Worm (Caenorhabditis elegans) whole organism, young adult: ENCODE data around the gene R05G6.5.

Source experiments
- B0019.2 ChIP-seq: fragments of 200-800 bp; sonication (Bioruptor generic); conservative IDR thresholded peaks from 2 replicates; pipeline ENCODE4 v1.3.6; 2022; ENCODE audit warnings: missing genetic modification reagents, missing genetic modification characterization, missing compliant biosample characterization
- B0336.3 ChIP-seq: fragments of 200-800 bp; sonication (Bioruptor generic); IDR thresholded peaks from 2 replicates; pipeline ENCODE4 v1.3.6; 2022; ENCODE audit warnings: missing genetic modification characterization, missing compliant biosample characterization
- C06A6.2 ChIP-seq: fragments of 200-800 bp; sonication (Bioruptor generic); conservative IDR thresholded peaks from 2 replicates; pipeline ENCODE4 v1.3.6; 2022; ENCODE audit warnings: missing genetic modification characterization, missing compliant biosample characterization
- F22D6.2 ChIP-seq: sonication (generic microtip); optimal IDR thresholded peaks from 2 replicates; lab custom pipeline; 2016; ENCODE audit warnings: mild to moderate bottlenecking, missing genetic modification characterization, missing compliant biosample characterization
- F33H1.4 ChIP-seq: fragments of 200-800 bp; sonication (Bioruptor generic); IDR thresholded peaks from 2 replicates; pipeline ENCODE4 v1.3.6; 2022; ENCODE audit warnings: missing genetic modification reagents, missing genetic modification characterization, missing compliant biosample characterization
- F49E8.2 ChIP-seq: sonication (generic microtip); optimal IDR thresholded peaks from 3 replicates; lab custom pipeline; 2017; ENCODE audit warnings: missing genetic modification characterization, mild to moderate bottlenecking, missing compliant biosample characterization, antibody characterized with exemption, moderate library complexity; ENCODE audit not compliant: insufficient read depth
- T26A5.8 ChIP-seq: sonication (generic microtip); optimal IDR thresholded peaks from 2 replicates; lab custom pipeline; 2016; ENCODE audit warnings: missing genetic modification characterization, missing compliant biosample characterization
- Y53G8AR.9 ChIP-seq: fragments of 200-800 bp; sonication (Bioruptor generic); conservative IDR thresholded peaks from 2 replicates; pipeline ENCODE4 v1.3.6; 2022; ENCODE audit warnings: missing genetic modification reagents, missing genetic modification characterization, missing compliant biosample characterization
- Y56A3A.18 ChIP-seq: fragments of 200-800 bp; sonication (Bioruptor generic); IDR thresholded peaks from 2 replicates; pipeline ENCODE4 v1.3.6; 2022; ENCODE audit warnings: missing genetic modification reagents, missing genetic modification characterization, missing compliant biosample characterization
- atf-7 ChIP-seq: sonication (generic microtip); optimal IDR thresholded peaks from 2 replicates; lab custom pipeline; 2017; ENCODE audit warnings: mild to moderate bottlenecking, missing genetic modification characterization, missing compliant biosample characterization
- athp-1 ChIP-seq: sonication (generic microtip); optimal IDR thresholded peaks from 2 replicates; lab custom pipeline; 2017; ENCODE audit warnings: mild to moderate bottlenecking, missing genetic modification characterization, missing compliant biosample characterization
- cebp-2 ChIP-seq: fragments of 200-800 bp; sonication (Bioruptor generic); IDR thresholded peaks from 2 replicates; pipeline ENCODE4 v1.3.6; 2022; ENCODE audit warnings: missing genetic modification characterization, missing compliant biosample characterization
- ceh-27 ChIP-seq: fragments of 200-800 bp; sonication (Bioruptor generic); optimal IDR thresholded peaks from 2 replicates; lab custom pipeline; 2018; ENCODE audit warnings: mild to moderate bottlenecking, missing genetic modification characterization, moderate library complexity, missing compliant biosample characterization
- ceh-58 ChIP-seq: fragments of 200-800 bp; sonication (Bioruptor generic); IDR thresholded peaks from 2 replicates; pipeline ENCODE4 v1.3.6; 2022; ENCODE audit warnings: missing genetic modification characterization, missing compliant biosample characterization
- die-1 ChIP-seq: sonication (generic microtip); optimal IDR thresholded peaks from 2 replicates; lab custom pipeline; 2016; ENCODE audit warnings: missing genotype, mild to moderate bottlenecking, missing genetic modification characterization, missing compliant biosample characterization
- dox-1 ChIP-seq: fragments of 200-800 bp; sonication (Bioruptor generic); IDR thresholded peaks from 2 replicates; pipeline ENCODE4 v1.3.6; 2022; ENCODE audit warnings: missing genetic modification reagents, missing genetic modification characterization, missing compliant biosample characterization
- dpff-1 ChIP-seq: sonication (generic microtip); optimal IDR thresholded peaks from 2 replicates; lab custom pipeline; 2017; ENCODE audit warnings: mild to moderate bottlenecking, missing genetic modification characterization, missing compliant biosample characterization
- dpl-1 ChIP-seq: fragments of 150-350 bp; optimal IDR thresholded peaks from 2 replicates; lab custom pipeline; 2014; ENCODE audit warnings: missing biosample characterization, missing genetic modification reagents, missing genetic modification characterization
- efl-1 ChIP-seq: fragments of 150-350 bp; optimal IDR thresholded peaks from 2 replicates; lab custom pipeline; 2014; ENCODE audit warnings: missing biosample characterization, missing genetic modification reagents, missing genetic modification characterization
- egrh-3 ChIP-seq: fragments of 200-800 bp; sonication (Bioruptor generic); IDR thresholded peaks from 2 replicates; pipeline ENCODE4 v1.3.6; 2022; ENCODE audit warnings: missing genetic modification reagents, missing genetic modification characterization, missing compliant biosample characterization
- ekl-4 ChIP-seq: fragments of 200-800 bp; sonication (Bioruptor generic); IDR thresholded peaks from 2 replicates; pipeline ENCODE4 v1.3.6; 2022; ENCODE audit warnings: missing genetic modification reagents, missing genetic modification characterization, missing compliant biosample characterization
- hmg-1.2 ChIP-seq: fragments of 200-800 bp; sonication (Bioruptor generic); IDR thresholded peaks from 2 replicates; pipeline ENCODE4 v1.3.6; 2022; ENCODE audit warnings: missing genetic modification reagents, missing genetic modification characterization, missing compliant biosample characterization
- hrde-1 ChIP-seq: sonication (generic microtip); optimal IDR thresholded peaks from 2 replicates; lab custom pipeline; 2016; ENCODE audit warnings: missing genetic modification characterization, mild to moderate bottlenecking, missing compliant biosample characterization, moderate library complexity, missing genotype, missing genetic modification reagents, borderline replicate concordance
- lin-26 ChIP-seq: fragments of 200-800 bp; sonication (Bioruptor generic); IDR thresholded peaks from 2 replicates; pipeline ENCODE4 v1.3.6; 2022; ENCODE audit warnings: missing genetic modification reagents, missing genetic modification characterization, missing compliant biosample characterization
- lin-35 ChIP-seq, 3 experiments: fragments of 150-350 bp in 2 of 3; sonication (generic microtip) in 1 of 3; optimal IDR thresholded peaks; 2 replicates each; lab custom pipeline; 2014 to 2018; ENCODE audit warnings: missing biosample characterization in 3 of 3, missing genetic modification characterization in 3 of 3, missing genetic modification reagents in 3 of 3
- lin-40 ChIP-seq: sonication (generic microtip); optimal IDR thresholded peaks from 2 replicates; lab custom pipeline; 2016; ENCODE audit warnings: missing genetic modification characterization, mild to moderate bottlenecking, missing compliant biosample characterization, missing genotype, missing genetic modification reagents
- lin-54 ChIP-seq: fragments of 200-800 bp; sonication (Bioruptor generic); optimal IDR thresholded peaks from 2 replicates; lab custom pipeline; 2018; ENCODE audit warnings: mild to moderate bottlenecking, missing genetic modification characterization, missing compliant biosample characterization
- lir-1 ChIP-seq: fragments of 200-800 bp; sonication (Bioruptor generic); conservative IDR thresholded peaks from 2 replicates; pipeline ENCODE4 v1.3.6; 2022; ENCODE audit warnings: missing genetic modification reagents, missing genetic modification characterization, missing compliant biosample characterization
- lsl-1 ChIP-seq: fragments of 200-800 bp; sonication (Bioruptor generic); optimal IDR thresholded peaks from 2 replicates; lab custom pipeline; 2018; ENCODE audit warnings: mild to moderate bottlenecking, missing genetic modification characterization, moderate library complexity, missing compliant biosample characterization
- madf-6 ChIP-seq: fragments of 200-800 bp; sonication (Bioruptor generic); IDR thresholded peaks from 2 replicates; pipeline ENCODE4 v1.3.6; 2022; ENCODE audit warnings: missing genetic modification reagents, missing genetic modification characterization, missing compliant biosample characterization
- mel-28 ChIP-seq: sonication (generic microtip); optimal IDR thresholded peaks from 2 replicates; lab custom pipeline; 2016; ENCODE audit warnings: borderline replicate concordance, mild to moderate bottlenecking, missing genetic modification characterization, missing compliant biosample characterization
- mxl-1 ChIP-seq: sonication (generic microtip); optimal IDR thresholded peaks from 2 replicates; lab custom pipeline; 2016; ENCODE audit warnings: missing genetic modification characterization, missing compliant biosample characterization
- nfya-1 ChIP-seq: sonication (generic microtip); optimal IDR thresholded peaks from 2 replicates; lab custom pipeline; 2017; ENCODE audit warnings: antibody characterized with exemption, missing compliant biosample characterization, missing genetic modification characterization, borderline replicate concordance; ENCODE audit not compliant: insufficient read depth
- nhr-120 ChIP-seq: fragments of 200-800 bp; sonication (Bioruptor generic); IDR thresholded peaks from 2 replicates; pipeline ENCODE4 v1.3.6; 2022; ENCODE audit warnings: missing genetic modification characterization, missing compliant biosample characterization
- pha-4 ChIP-seq: fragments of 150-350 bp; sonication (generic microtip); optimal IDR thresholded peaks from 2 replicates; lab custom pipeline; 2014; ENCODE audit warnings: missing biosample characterization, missing genetic modification reagents, missing genetic modification characterization
- rcor-1 ChIP-seq: fragments of 200-800 bp; sonication (Bioruptor generic); IDR thresholded peaks from 2 replicates; pipeline ENCODE4 v1.3.6; 2022; ENCODE audit warnings: missing genetic modification reagents, missing genetic modification characterization, missing compliant biosample characterization
- repo-1 ChIP-seq: sonication (generic microtip); optimal IDR thresholded peaks from 2 replicates; lab custom pipeline; 2017; ENCODE audit warnings: mild to moderate bottlenecking, missing genetic modification characterization, missing compliant biosample characterization
- sdz-38 ChIP-seq: sonication (generic microtip); optimal IDR thresholded peaks from 2 replicates; lab custom pipeline; 2016; ENCODE audit warnings: missing genotype, missing genetic modification characterization, missing compliant biosample characterization
- snpc-3.4 ChIP-seq: sonication (generic microtip); optimal IDR thresholded peaks from 2 replicates; lab custom pipeline; 2017; ENCODE audit warnings: missing genetic modification characterization, mild to moderate bottlenecking, missing compliant biosample characterization, antibody characterized with exemption, moderate library complexity, missing genotype, missing genetic modification reagents
- snpc-4 ChIP-seq, 5 experiments: fragments of 150-350 bp in 1 of 5; sonication (generic microtip) in 4 of 5; optimal IDR thresholded peaks; 2 replicates each; lab custom pipeline; 2014 to 2018; ENCODE audit warnings: missing genetic modification characterization in 5 of 5, missing biosample characterization in 3 of 5, antibody characterized with exemption in 2 of 5, mild to moderate bottlenecking in 2 of 5, missing compliant biosample characterization in 2 of 5, missing genotype in 2 of 5, moderate library complexity in 2 of 5, missing genetic modification reagents in 1 of 5
- somi-1 ChIP-seq: fragments of 200-800 bp; sonication (Bioruptor generic); optimal IDR thresholded peaks from 2 replicates; lab custom pipeline; 2018; ENCODE audit warnings: mild to moderate bottlenecking, missing genetic modification characterization, missing compliant biosample characterization
- tbp1 ChIP-seq: fragments of 200-800 bp; sonication (Bioruptor generic); optimal IDR thresholded peaks from 2 replicates; lab custom pipeline; 2018; ENCODE audit warnings: mild to moderate bottlenecking, missing genetic modification characterization, missing compliant biosample characterization
- unc-130 ChIP-seq: sonication (generic microtip); optimal IDR thresholded peaks from 2 replicates; lab custom pipeline; 2016; ENCODE audit warnings: missing genetic modification reagents, missing genetic modification characterization, missing compliant biosample characterization
- xnd-1 ChIP-seq: sonication (generic microtip); optimal IDR thresholded peaks from 2 replicates; lab custom pipeline; 2016; ENCODE audit warnings: missing genotype, missing genetic modification reagents, missing genetic modification characterization, missing compliant biosample characterization
- ztf-3 ChIP-seq: fragments of 200-800 bp; sonication (Bioruptor generic); optimal IDR thresholded peaks from 2 replicates; lab custom pipeline; 2018; ENCODE audit warnings: mild to moderate bottlenecking, missing genetic modification characterization, missing compliant biosample characterization
- ztf-6 ChIP-seq: fragments of 200-800 bp; sonication (Bioruptor generic); IDR thresholded peaks from 2 replicates; pipeline ENCODE4 v1.3.6; 2022; ENCODE audit warnings: missing genetic modification reagents, missing genetic modification characterization, missing compliant biosample characterization

The R05G6.5 gene

ce11 chrIV:7487554-7488456 lies 20.4 kb upstream of the R05G6.5 start, which contains the start of the genes his-60 and his-59 (continued):
- TF ChIP-seq xnd-1 (tag; lab: Kevin White, UChicago) (peak; percentile 20), Y56A3A.18 (GFP tag; lab: Robert Waterston, UW) (no peak), F49E8.2 (tag; lab: Kevin White, UChicago) (peak; percentile 91), hmg-1.2 (GFP tag; lab: Robert Waterston, UW) (peak; percentile 41; the same call in 1 of the 2 replicates), atf-7 (tag; lab: Kevin White, UChicago) (no peak), repo-1 (tag; lab: Kevin White, UChicago) (no peak), athp-1 (peak; percentile 48), ztf-3 (GFP tag; lab: Kevin White, UChicago) (no peak), nfya-1 (no peak), F22D6.2 (no peak), rcor-1 (GFP tag; lab: Robert Waterston, UW) (no peak; the same call in 1 of the 2 replicates), B0336.3 (GFP tag; lab: Robert Waterston, UW) (peak; percentile 77), ceh-27 (peak; percentile 13), lir-1 (GFP tag; lab: Robert Waterston, UW) (no peak; the same call in 1 of the 2 replicates), pha-4 (tag; lab: Kevin White, UChicago) (no peak), C06A6.2 (GFP tag; lab: Robert Waterston, UW) (no peak), snpc-3.4 (peak; percentile 51), lin-40 (tag; lab: Kevin White, UChicago) (no peak), egrh-3 (GFP tag; lab: Robert Waterston, UW) (peak; percentile 51), efl-1 (GFP tag; lab: Kevin White, UChicago) (no peak), dox-1 (GFP tag; lab: Robert Waterston, UW) (peak; percentile 93), nhr-120 (GFP tag; lab: Robert Waterston, UW) (no peak), ztf-6 (GFP tag; lab: Robert Waterston, UW) (no peak), cebp-2 (GFP tag; lab: Robert Waterston, UW) (0 out of 2 replicates have a peak, but pooled peaks have one; percentile 58), lin-54 (peak; percentile 44), unc-130 (GFP tag; lab: Kevin White, UChicago) (peak; percentile 7), B0019.2 (GFP tag; lab: Robert Waterston, UW) (no peak), mel-28 (no peak), mxl-1 (no peak), F33H1.4 (GFP tag; lab: Robert Waterston, UW) (0 out of 2 replicates have a peak, but pooled peaks have one; percentile 24), somi-1 (no peak), sdz-38 (tag; lab: Kevin White, UChicago) (no peak), ceh-58 (GFP tag; lab: Robert Waterston, UW) (0 out of 2 replicates have a peak, but pooled peaks have one; percentile 38), T26A5.8 (no peak), lin-35 (GFP tag; optimal IDR thresholded peaks at IDR 0.05; lab: Kevin White, UChicago) (no peak)

ce11 chrIV:7488457-7488783 lies 19.7 kb upstream of the R05G6.5 start:
- TF ChIP-seq dpff-1: no peak
- TF ChIP-seq die-1: peak; percentile 53
- TF ChIP-seq ekl-4: peak; percentile 57; the same call in 1 of the 2 replicates
- TF ChIP-seq Y53G8AR.9: peak; percentile 85
- TF ChIP-seq madf-6 (GFP tag; lab: Robert Waterston, UW): peak; percentile 63
- no peak for TF ChIP-seq snpc-4 (GFP tag; optimal IDR thresholded peaks at IDR 0.05; lab: Kevin White, UChicago)
- TF ChIP-seq snpc-4 (tag; optimal IDR thresholded peaks at IDR 0.05; lab: Kevin White, UChicago): peak in 1 of 4 experiments; percentile 75
- no peak for TF ChIP-seq nhr-120 (GFP tag; lab: Robert Waterston, UW)
- peak; percentile 84 for TF ChIP-seq lin-26 (GFP tag; lab: Robert Waterston, UW)
- TF ChIP-seq B0336.3 (GFP tag; lab: Robert Waterston, UW): peak; percentile 84
- TF ChIP-seq lin-54: peak; percentile 35
- no peak for TF ChIP-seq sdz-38 (tag; lab: Kevin White, UChicago)
- peak; percentile 91 for TF ChIP-seq hrde-1 (tag; lab: Kevin White, UChicago)
- no peak for TF ChIP-seq dpl-1 (GFP tag; lab: Kevin White, UChicago)
- peak; percentile 34 for TF ChIP-seq tbp1 (GFP tag; lab: Kevin White, UChicago)
- peak; percentile 24 for TF ChIP-seq lsl-1 (GFP tag; lab: Kevin White, UChicago)
- TF ChIP-seq xnd-1 (tag; lab: Kevin White, UChicago): peak; percentile 3
